Fruit fly (Drosophila melanogaster) whole organism, wandering third instar larva: ENCODE results near the gene sisA.

ENCODE experiments used
- Dfd ChIP-seq: fragments of >200 bp; optimal IDR thresholded peaks from 2 replicates; lab custom pipeline; 2017; ENCODE audit warnings: missing biosample characterization, missing genetic modification characterization
- OdsH ChIP-seq: fragments of 200-800 bp; sonication (Bioruptor generic); optimal IDR thresholded peaks from 2 replicates; lab custom pipeline; 2016; ENCODE audit warnings: missing biosample characterization, mild to moderate bottlenecking, missing genetic modification characterization
- dmrt93B ChIP-seq: fragments of 200-800 bp; sonication (Bioruptor generic); optimal IDR thresholded peaks from 2 replicates; lab custom pipeline; 2018; ENCODE audit warnings: missing biosample characterization, mild to moderate bottlenecking, missing genetic modification characterization
- dsf ChIP-seq: sonication (Bioruptor generic); optimal IDR thresholded peaks from 2 replicates; lab custom pipeline; 2016; ENCODE audit warnings: missing biosample characterization, missing genetic modification characterization, borderline replicate concordance
- fru ChIP-seq: fragments of 200-800 bp; sonication (Bioruptor generic); optimal IDR thresholded peaks from 3 replicates; lab custom pipeline; 2016; ENCODE audit warnings: missing biosample characterization, mild to moderate bottlenecking, missing genetic modification characterization
- pan ChIP-seq: fragments of >200 bp; optimal IDR thresholded peaks from 2 replicates; lab custom pipeline; 2017
- sage ChIP-seq: fragments of 200-800 bp; sonication (Bioruptor generic); optimal IDR thresholded peaks from 2 replicates; lab custom pipeline; 2016; ENCODE audit warnings: missing biosample characterization, mild to moderate bottlenecking, missing genetic modification characterization
- sv ChIP-seq: fragments of 200-800 bp; sonication (Bioruptor generic); optimal IDR thresholded peaks from 3 replicates; lab custom pipeline; 2016; ENCODE audit warnings: missing biosample characterization, missing genetic modification characterization

dm6 chrX:11283570-11283969 is 38.6 kb downstream of the sisA start:
- TF ChIP-seq OdsH (GFP tag; lab: Kevin White, UChicago) (no peak), fru (GFP tag; lab: Kevin White, UChicago) (no peak), Dfd (GFP tag; lab: Kevin White, UChicago) (no peak), sage (no peak), sv (GFP tag; lab: Kevin White, UChicago) (no peak), dmrt93B (no peak), pan (no peak), dsf (GFP tag; lab: Kevin White, UChicago) (no peak)
